Worm (Caenorhabditis elegans): ENCODE data around the gene phf-30.

- TF ChIP-seq hnd-1 (tag; optimal IDR thresholded peaks at IDR 0.05) (no peak), B0310.2 (tag; optimal IDR thresholded peaks at IDR 0.05) (no peak)
Observed at ce11 chrV:8495965-8496364, 27.1 kb downstream of the phf-30 start.
